Worm (Caenorhabditis elegans) whole organism, L4 larva: ENCODE data around the gene F49C5.9.

Experiments
- ama-1 ChIP-seq: fragments of 150-350 bp; optimal IDR thresholded peaks from 2 replicates; lab custom pipeline; 2014; ENCODE audit warnings: inconsistent platforms, mixed read lengths
- unc-62 ChIP-seq, 3 experiments: fragments of 150-350 bp in 1 of 3; sonication (generic microtip); optimal IDR thresholded peaks in 2 of 3; peaks in 1 of 3; 1 replicate in 1 of 3; 2 replicates in 2 of 3; lab custom pipeline; 2014 to 2017; ENCODE audit warnings: missing biosample characterization in 3 of 3, missing genetic modification characterization in 3 of 3, missing genetic modification reagents in 3 of 3, missing genotype in 1 of 3

ce11 chrII:12550940-12551339 is 6.5 kb upstream of the F49C5.9 start:
- TF ChIP-seq ama-1 (lab: Kevin White, UChicago), result no peak
- no peak for TF ChIP-seq unc-62 (GFP tag; optimal IDR thresholded peaks at IDR 0.05 in 1 of 2; lab: Kevin White, UChicago)
- no peak for TF ChIP-seq unc-62 (tag; optimal IDR thresholded peaks at IDR 0.05; lab: Kevin White, UChicago)
